Worm (Caenorhabditis elegans) whole organism, L1 larva: ENCODE data around the gene F08H9.3.

Experiments
- C34B4.2 ChIP-seq: sonication (generic microtip); optimal IDR thresholded peaks from 2 replicates; lab custom pipeline; 2017; ENCODE audit warnings: mild to moderate bottlenecking, missing genetic modification characterization, missing compliant biosample characterization
- lin-39 ChIP-seq: fragments of 150-350 bp; optimal IDR thresholded peaks from 2 replicates; lab custom pipeline; 2014; ENCODE audit warnings: missing biosample characterization, missing genetic modification reagents, missing genetic modification characterization
- nhr-90 ChIP-seq: sonication (generic microtip); optimal IDR thresholded peaks from 2 replicates; lab custom pipeline; 2016; ENCODE audit warnings: mild to moderate bottlenecking, missing genetic modification characterization, missing compliant biosample characterization; ENCODE audit not compliant: poor library complexity
- skn-1 ChIP-seq: fragments of 150-350 bp; optimal IDR thresholded peaks from 2 replicates; lab custom pipeline; 2014; ENCODE audit warnings: missing biosample characterization, missing genetic modification characterization
- tbx-2 ChIP-seq: sonication (generic microtip); optimal IDR thresholded peaks from 2 replicates; lab custom pipeline; 2016; ENCODE audit warnings: missing genetic modification characterization, missing compliant biosample characterization

DNA sequence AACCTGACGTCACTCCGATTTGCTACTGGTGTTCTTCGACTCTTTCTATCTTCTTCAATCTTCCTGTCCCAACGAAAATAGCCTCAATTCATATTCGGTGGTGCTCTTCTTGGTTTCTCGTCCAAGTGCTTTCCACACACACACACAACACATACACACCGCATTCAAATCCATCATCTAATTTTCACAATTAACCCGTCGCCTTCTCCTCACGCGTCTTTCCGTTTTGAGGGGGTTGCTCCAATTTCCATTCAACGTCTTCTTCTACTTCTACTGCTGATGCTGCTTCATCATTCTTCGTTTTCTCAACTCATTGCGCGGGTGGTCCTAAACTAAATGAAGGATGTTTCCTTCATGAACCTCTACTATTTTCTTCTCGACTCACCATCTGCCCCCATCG lies 28.0 kb upstream of the F08H9.3 start:
- TF ChIP-seq tbx-2 (tag; lab: Kevin White, UChicago), result no peak
- no peak for TF ChIP-seq nhr-90 (tag; lab: Kevin White, UChicago)
- TF ChIP-seq skn-1 (tag; lab: Kevin White, UChicago), result no peak
- no peak for TF ChIP-seq lin-39 (tag; lab: Kevin White, UChicago)
- no peak for TF ChIP-seq C34B4.2
